Fruit fly (Drosophila melanogaster) whole organism, embryonic: Measurements from ENCODE around the gene Ocrl.

Experiments
- Atf3 ChIP-seq: fragments of 200-800 bp; sonication (Bioruptor generic); optimal IDR thresholded peaks from 3 replicates; lab custom pipeline; 2016; ENCODE audit warnings: missing biosample characterization, missing genetic modification characterization
- Atf6 ChIP-seq: fragments of 200-800 bp; sonication (Bioruptor generic); IDR thresholded peaks from 2 replicates; pipeline ENCODE4 v1.3.6; 2022; ENCODE audit warnings: missing biosample characterization, missing genetic modification characterization
- BEAF-32 ChIP-seq: fragments of 200-800 bp; sonication (Bioruptor generic); optimal IDR thresholded peaks from 3 replicates; lab custom pipeline; 2017; ENCODE audit warnings: missing biosample characterization, missing genetic modification characterization, mild to moderate bottlenecking, moderate library complexity, missing genetic modification reagents
- Bdp1 ChIP-seq: fragments of 200-800 bp; sonication (Bioruptor generic); optimal IDR thresholded peaks from 3 replicates; lab custom pipeline; 2016; ENCODE audit warnings: missing biosample characterization, missing genetic modification characterization
- C15 ChIP-seq: fragments of 200-800 bp; sonication (Bioruptor generic); IDR thresholded peaks from 3 replicates; pipeline ENCODE4 v1.3.6; 2022; ENCODE audit warnings: missing biosample characterization, missing genetic modification characterization
- CG10431 ChIP-seq: fragments of 200-800 bp; sonication (Bioruptor generic); optimal IDR thresholded peaks from 3 replicates; lab custom pipeline; 2018; ENCODE audit warnings: missing biosample characterization, mild to moderate bottlenecking, missing genetic modification characterization
- CG10462 ChIP-seq: fragments of 200-800 bp; sonication (Bioruptor generic); optimal IDR thresholded peaks from 2 replicates; lab custom pipeline; 2016; ENCODE audit warnings: missing biosample characterization, missing genetic modification characterization
- CG10543 ChIP-seq: fragments of 200-800 bp; sonication (Bioruptor generic); optimal IDR thresholded peaks from 3 replicates; lab custom pipeline; 2017; ENCODE audit warnings: missing biosample characterization, mild to moderate bottlenecking, missing genetic modification characterization, moderate library complexity
- CG10979 ChIP-seq: fragments of 200-800 bp; sonication (Bioruptor generic); optimal IDR thresholded peaks from 2 replicates; lab custom pipeline; 2018; ENCODE audit warnings: missing biosample characterization, mild to moderate bottlenecking, missing genetic modification characterization, moderate library complexity
- CG11398 ChIP-seq: fragments of 200-800 bp; sonication (Bioruptor generic); optimal IDR thresholded peaks from 2 replicates; lab custom pipeline; 2016; ENCODE audit warnings: missing biosample characterization, missing genetic modification characterization
- CG11456 ChIP-seq: fragments of 200-800 bp; sonication (Bioruptor generic); IDR thresholded peaks from 3 replicates; pipeline ENCODE4 v1.3.6; 2022; ENCODE audit warnings: missing biosample characterization, missing genetic modification characterization
- CG12219 ChIP-seq: fragments of 200-800 bp; sonication (Bioruptor generic); optimal IDR thresholded peaks from 3 replicates; lab custom pipeline; 2018; ENCODE audit warnings: missing biosample characterization, mild to moderate bottlenecking, missing genetic modification characterization
- CG12299 ChIP-seq: fragments of 200-800 bp; sonication (Bioruptor generic); optimal IDR thresholded peaks from 2 replicates; lab custom pipeline; 2018; ENCODE audit warnings: missing biosample characterization, mild to moderate bottlenecking, missing genetic modification characterization
- CG14014 ChIP-seq: fragments of 200-800 bp; sonication (Bioruptor generic); IDR thresholded peaks from 2 replicates; pipeline ENCODE4 v1.3.6; 2022; ENCODE audit warnings: missing biosample characterization, missing genetic modification characterization
- CG14860 ChIP-seq: fragments of 200-800 bp; sonication (Bioruptor generic); IDR thresholded peaks from 3 replicates; pipeline ENCODE4 v1.3.6; 2022; ENCODE audit warnings: missing biosample characterization, missing genetic modification characterization; ENCODE audit not compliant: partially characterized antibody
- CG18011 ChIP-seq: fragments of 200-800 bp; sonication (Bioruptor generic); optimal IDR thresholded peaks from 2 replicates; lab custom pipeline; 2017; ENCODE audit warnings: missing biosample characterization, missing genetic modification characterization, mild to moderate bottlenecking, moderate library complexity, missing genotype
- CG2129 ChIP-seq: fragments of 200-800 bp; sonication (Bioruptor generic); IDR thresholded peaks from 2 replicates; pipeline ENCODE4 v1.3.6; 2022; ENCODE audit warnings: missing biosample characterization, missing genetic modification characterization; ENCODE audit not compliant: partially characterized antibody
- CG2199 ChIP-seq: fragments of 200-800 bp; sonication (Bioruptor generic); IDR thresholded peaks from 3 replicates; pipeline ENCODE4 v1.3.6; 2022; ENCODE audit warnings: missing biosample characterization, missing genetic modification characterization
- CG2889 ChIP-seq: fragments of 200-800 bp; sonication (Bioruptor generic); IDR thresholded peaks from 3 replicates; pipeline ENCODE4 v1.3.6; 2022; ENCODE audit warnings: missing biosample characterization, missing genetic modification characterization
- CG3726 ChIP-seq: fragments of 200-800 bp; sonication (Bioruptor generic); IDR thresholded peaks from 3 replicates; pipeline ENCODE4, ENCODE4 v1.3.6; 2022; ENCODE audit warnings: missing biosample characterization, missing genetic modification characterization
- CG4707 ChIP-seq: fragments of 200-800 bp; sonication (Bioruptor generic); optimal IDR thresholded peaks from 2 replicates; lab custom pipeline; 2018; ENCODE audit warnings: missing biosample characterization, mild to moderate bottlenecking, missing genetic modification characterization, moderate library complexity
- CG6854 ChIP-seq: fragments of 200-800 bp; sonication (Bioruptor generic); optimal IDR thresholded peaks from 3 replicates; lab custom pipeline; 2017; ENCODE audit warnings: missing biosample characterization, mild to moderate bottlenecking, missing genetic modification characterization
- CG7372 ChIP-seq: fragments of 200-800 bp; sonication (Bioruptor generic); IDR thresholded peaks from 2 replicates; pipeline ENCODE4 v1.3.6; 2022; ENCODE audit warnings: missing biosample characterization, missing genetic modification characterization
- CG7786 ChIP-seq: fragments of 200-800 bp; sonication (Bioruptor generic); optimal IDR thresholded peaks from 2 replicates; lab custom pipeline; 2016; ENCODE audit warnings: missing biosample characterization, missing genetic modification characterization
- CG7928 ChIP-seq: fragments of 200-800 bp; sonication (Bioruptor generic); optimal IDR thresholded peaks from 2 replicates; lab custom pipeline; 2017; ENCODE audit warnings: missing biosample characterization, mild to moderate bottlenecking, missing genetic modification characterization
- Dip3 ChIP-seq: fragments of 200-800 bp; sonication (Bioruptor generic); optimal IDR thresholded peaks from 3 replicates; lab custom pipeline; 2016; ENCODE audit warnings: missing biosample characterization, missing genetic modification characterization
- Elba2 ChIP-seq: fragments of 200-800 bp; sonication (Bioruptor generic); optimal IDR thresholded peaks from 3 replicates; lab custom pipeline; 2016; ENCODE audit warnings: missing biosample characterization, missing genetic modification characterization
- Kr ChIP-seq: fragments of 200-800 bp; sonication (Bioruptor generic); optimal IDR thresholded peaks from 2 replicates; lab custom pipeline; 2017; ENCODE audit warnings: missing biosample characterization, mild to moderate bottlenecking, missing genetic modification characterization
- MTF-1 ChIP-seq: fragments of 200-800 bp; sonication (Bioruptor generic); optimal IDR thresholded peaks from 2 replicates; lab custom pipeline; 2018; ENCODE audit warnings: missing biosample characterization, mild to moderate bottlenecking, missing genetic modification characterization, borderline replicate concordance
- Mes4 ChIP-seq: fragments of 200-800 bp; sonication (Bioruptor generic); optimal IDR thresholded peaks from 2 replicates; lab custom pipeline; 2016; ENCODE audit warnings: missing biosample characterization, missing genetic modification characterization
- NfI ChIP-seq: fragments of 200-800 bp; sonication (Bioruptor generic); optimal IDR thresholded peaks from 3 replicates; lab custom pipeline; 2018; ENCODE audit warnings: missing biosample characterization, mild to moderate bottlenecking, missing genetic modification characterization, moderate library complexity
- Oaz ChIP-seq: fragments of 200-800 bp; sonication (Bioruptor generic); IDR thresholded peaks from 2 replicates; pipeline ENCODE4 v1.3.6; 2022; ENCODE audit warnings: missing biosample characterization, missing genetic modification characterization
- Rfx ChIP-seq: fragments of 200-800 bp; sonication (Bioruptor generic); IDR thresholded peaks from 2 replicates; pipeline ENCODE4 v1.3.6; 2022; ENCODE audit warnings: missing biosample characterization, missing genetic modification characterization
- Side ChIP-seq: fragments of 200-800 bp; sonication (Bioruptor generic); optimal IDR thresholded peaks from 2 replicates; lab custom pipeline; 2016; ENCODE audit warnings: missing biosample characterization, missing genetic modification characterization
- Stat92E ChIP-seq, 3 experiments: fragments of >200 bp in 2 of 3; fragments of 200-800 bp in 1 of 3; sonication (Bioruptor generic) in 1 of 3; optimal IDR thresholded peaks; 2 replicates each; lab custom pipeline; 2017 to 2019; ENCODE audit warnings: missing biosample characterization in 3 of 3, missing genetic modification characterization in 3 of 3, mild to moderate bottlenecking in 1 of 3, moderate library complexity in 1 of 3
- bowl ChIP-seq: fragments of 200-800 bp; sonication (Bioruptor generic); IDR thresholded peaks from 2 replicates; pipeline ENCODE4 v1.3.6; 2022; ENCODE audit warnings: missing biosample characterization, missing genetic modification characterization
- dmrt11E ChIP-seq: fragments of 200-800 bp; sonication (Bioruptor generic); optimal IDR thresholded peaks from 3 replicates; lab custom pipeline; 2018; ENCODE audit warnings: missing biosample characterization, mild to moderate bottlenecking, missing genetic modification characterization, moderate library complexity
- dmrt99B ChIP-seq: fragments of 200-800 bp; sonication (Bioruptor generic); optimal IDR thresholded peaks from 2 replicates; lab custom pipeline; 2018; ENCODE audit warnings: missing biosample characterization, mild to moderate bottlenecking, missing genetic modification characterization, moderate library complexity
- eve ChIP-seq, 2 experiments: fragments of >200 bp; optimal IDR thresholded peaks; 2 replicates each; lab custom pipeline; 2017; ENCODE audit warnings: missing biosample characterization in 2 of 2, missing genetic modification characterization in 2 of 2
- gcm2 ChIP-seq: fragments of 200-800 bp; sonication (Bioruptor generic); optimal IDR thresholded peaks from 2 replicates; lab custom pipeline; 2016; ENCODE audit warnings: missing biosample characterization, missing genetic modification characterization
- lilli ChIP-seq: fragments of 200-800 bp; sonication (Bioruptor generic); optimal IDR thresholded peaks from 3 replicates; lab custom pipeline; 2016; ENCODE audit warnings: missing biosample characterization, missing genetic modification characterization
- nerfin-2 ChIP-seq: fragments of 200-800 bp; sonication (Bioruptor generic); IDR thresholded peaks from 2 replicates; pipeline ENCODE4 v1.3.6; 2022; ENCODE audit warnings: missing biosample characterization, missing genetic modification characterization; ENCODE audit not compliant: partially characterized antibody
- prd ChIP-seq, 3 experiments: fragments of >200 bp in 2 of 3; fragments of 200-800 bp in 1 of 3; sonication (Bioruptor generic) in 1 of 3; optimal IDR thresholded peaks in 2 of 3; IDR thresholded peaks in 1 of 3; 2 replicates in 2 of 3; 3 replicates in 1 of 3; pipeline versions ENCODE4 v1.3.6 to Lab custom; 2017 to 2022; ENCODE audit warnings: missing biosample characterization in 1 of 3, missing genetic modification characterization in 1 of 3
- sens-2 ChIP-seq: fragments of 200-800 bp; sonication (Bioruptor generic); IDR thresholded peaks from 2 replicates; pipeline ENCODE4 v1.3.6; 2022; ENCODE audit warnings: missing biosample characterization, missing genetic modification characterization
- sna ChIP-seq: fragments of 200-800 bp; sonication (Bioruptor generic); IDR thresholded peaks from 2 replicates; pipeline ENCODE4 v1.3.6; 2022; ENCODE audit warnings: missing biosample characterization, missing genetic modification characterization; ENCODE audit not compliant: partially characterized antibody
- tgo ChIP-seq: fragments of 200-800 bp; sonication (Bioruptor generic); IDR thresholded peaks from 3 replicates; pipeline ENCODE4 v1.3.6; 2022; ENCODE audit warnings: missing biosample characterization, missing genetic modification characterization
- unpg ChIP-seq: fragments of 200-800 bp; sonication (Bioruptor generic); optimal IDR thresholded peaks from 3 replicates; lab custom pipeline; 2018; ENCODE audit warnings: missing biosample characterization, mild to moderate bottlenecking, missing genetic modification characterization, moderate library complexity
- usp ChIP-seq: fragments of >200 bp; optimal IDR thresholded peaks from 2 replicates; lab custom pipeline; 2017; ENCODE audit warnings: missing biosample characterization, missing genetic modification characterization
- vvl ChIP-seq: fragments of 200-800 bp; sonication (Bioruptor generic); IDR thresholded peaks from 2 replicates; pipeline ENCODE4 v1.3.6; 2022; ENCODE audit warnings: missing biosample characterization, missing genetic modification characterization

Ocrl gene

dm6 chrX:1877107-1877736, 45.6 kb upstream of the Ocrl start, which contains the start of the genes CG14817 and CG14805 (continued):
- no peak for TF ChIP-seq gcm2
- TF ChIP-seq MTF-1 (GFP tag; lab: Kevin White, UChicago) = peak; percentile 92
- TF ChIP-seq CG10979 (tag; lab: Kevin White, UChicago) = peak; percentile 63
- peak; percentile 78 for TF ChIP-seq Rfx (GFP tag; lab: Robert Waterston, UW)
- no peak for TF ChIP-seq CG2889
- TF ChIP-seq Side (GFP tag; lab: Kevin White, UChicago) = peak; percentile 58
- TF ChIP-seq CG7786 (GFP tag; lab: Kevin White, UChicago) = no peak
- TF ChIP-seq sens-2 (GFP tag; lab: Robert Waterston, UW) = peak; percentile 41
- no peak for TF ChIP-seq Dip3 (GFP tag; lab: Kevin White, UChicago)
- no peak for TF ChIP-seq CG3726
- TF ChIP-seq Bdp1 (GFP tag; lab: Kevin White, UChicago) = peak; percentile 18
- peak; percentile 81 for TF ChIP-seq CG12299 (tag; lab: Kevin White, UChicago)
- peak; percentile 59 for TF ChIP-seq dmrt11E (tag; lab: Kevin White, UChicago)
- 0 out of 2 replicates have a peak, but pooled peaks have one; percentile 49 for TF ChIP-seq sna
- peak; percentile 81 for TF ChIP-seq CG4707
- no peak for TF ChIP-seq nerfin-2 (GFP tag; lab: Robert Waterston, UW)
- peak; percentile 70 for TF ChIP-seq BEAF-32 (GFP tag; lab: Kevin White, UChicago)
- TF ChIP-seq Mes4 = peak; percentile 58
- peak; percentile 22; the same call in 1 of the 2 replicates for TF ChIP-seq CG14014 (GFP tag; lab: Robert Waterston, UW)
- TF ChIP-seq eve (GFP tag; optimal IDR thresholded peaks at IDR 0.05; lab: Kevin White, UChicago) = no peak
- TF ChIP-seq unpg (GFP tag; lab: Kevin White, UChicago) = peak; percentile 80
- no peak for TF ChIP-seq bowl (GFP tag; lab: Robert Waterston, UW)
- TF ChIP-seq Elba2 (GFP tag; lab: Kevin White, UChicago) = no peak
- TF ChIP-seq Stat92E (GFP tag; optimal IDR thresholded peaks at IDR 0.05; lab: Kevin White, UChicago) = no peak
- TF ChIP-seq CG10431 (GFP tag; lab: Kevin White, UChicago) = peak; percentile 81
- peak; percentile 50; the same call in 1 of the 2 replicates for TF ChIP-seq Atf6 (GFP tag; lab: Robert Waterston, UW)
- TF ChIP-seq NfI = peak; percentile 86
- no peak for TF ChIP-seq Oaz
- TF ChIP-seq Atf3 (GFP tag; lab: Kevin White, UChicago) = no peak
- 0 out of 3 replicates have a peak, but pooled peaks have one; percentile 44 for TF ChIP-seq C15 (GFP tag; lab: Robert Waterston, UW)
- peak; percentile 89 for TF ChIP-seq CG10543 (GFP tag; lab: Kevin White, UChicago)
- peak; percentile 48; the same call in 1 of the 3 replicates for TF ChIP-seq tgo
- no peak for TF ChIP-seq dmrt99B (tag; lab: Kevin White, UChicago)
- TF ChIP-seq CG18011 (GFP tag; lab: Kevin White, UChicago) = peak; percentile 53
- TF ChIP-seq CG11456 (GFP tag; lab: Robert Waterston, UW) = peak; percentile 77; the same call in 2 of the 3 replicates
- no peak for TF ChIP-seq prd (optimal IDR thresholded peaks at IDR 0.05; lab: Kevin White, UChicago)
- no peak for TF ChIP-seq prd (GFP tag; IDR thresholded peaks at IDR 0.05; lab: Robert Waterston, UW)
- peak; percentile 83 for TF ChIP-seq CG6854 (GFP tag; lab: Kevin White, UChicago)
- TF ChIP-seq CG12219 (GFP tag; lab: Kevin White, UChicago) = peak; percentile 79
- no peak for TF ChIP-seq usp (GFP tag; lab: Kevin White, UChicago)
- no peak for TF ChIP-seq CG10462 (GFP tag; lab: Kevin White, UChicago)
- peak; percentile 67 for TF ChIP-seq vvl (GFP tag; lab: Robert Waterston, UW)
- no peak for TF ChIP-seq CG7928 (GFP tag; lab: Kevin White, UChicago)
- no peak for TF ChIP-seq CG2199 (GFP tag; lab: Robert Waterston, UW)
- no peak for TF ChIP-seq CG7372
- TF ChIP-seq CG11398 (GFP tag; lab: Kevin White, UChicago) = no peak
- no peak for TF ChIP-seq CG2129 (GFP tag; lab: Robert Waterston, UW)
- TF ChIP-seq Kr (GFP tag; lab: Kevin White, UChicago) = no peak
- TF ChIP-seq lilli (GFP tag; lab: Kevin White, UChicago) = no peak
- TF ChIP-seq CG14860 = no peak
